Fruit fly (Drosophila melanogaster): ENCODE data around the gene CG15387.

CG15387 gene

DNA sequence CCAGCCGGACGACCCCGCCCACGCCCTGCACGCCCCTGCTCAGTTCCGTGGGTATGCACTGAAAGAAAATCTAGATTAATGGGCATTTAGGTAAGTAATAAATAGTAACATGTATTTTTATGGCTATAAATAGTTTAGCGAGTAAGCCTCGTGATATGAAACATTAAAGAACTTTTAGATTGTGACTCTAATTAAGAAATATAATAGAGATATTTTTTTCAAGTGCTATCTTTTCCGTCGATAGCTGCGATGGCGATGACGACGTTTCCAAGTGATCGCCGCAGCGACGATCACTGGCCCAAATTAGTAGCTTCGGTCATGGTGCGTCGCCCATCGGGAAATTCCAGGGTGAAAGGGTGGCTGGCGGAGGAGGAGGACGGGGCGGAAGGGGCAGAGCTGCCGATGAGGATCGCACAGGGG lies 46.0 kb downstream of the CG15387 start (continued):
- TF ChIP-seq Trl (optimal IDR thresholded peaks at IDR 0.05), result no peak
- TF ChIP-seq Trl (GFP tag; optimal IDR thresholded peaks at IDR 0.05), result peak; percentile 75

DNA sequence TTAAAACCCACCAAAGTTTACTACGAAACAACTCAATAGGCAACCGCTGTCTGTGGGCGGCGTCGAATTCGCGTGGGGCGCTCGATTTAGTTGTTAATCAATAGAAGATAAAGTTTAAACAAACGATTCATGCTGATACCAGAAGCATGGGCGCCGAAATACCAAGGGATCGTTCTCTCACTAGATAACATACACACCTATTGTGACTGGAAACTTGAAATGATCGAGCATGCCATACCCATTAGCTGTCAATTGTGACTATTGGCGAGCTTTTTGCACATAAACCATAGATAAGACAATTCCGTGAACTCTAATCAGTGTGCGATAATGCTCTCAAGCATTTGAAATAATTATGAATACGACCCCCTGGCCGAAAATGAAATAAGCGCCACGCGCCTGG lies 46.7 kb downstream of the CG15387 start:
- TF ChIP-seq nmo (GFP tag; optimal IDR thresholded peaks at IDR 0.05), result peak; percentile 83
- peak; percentile 34; the same call in 1 of the 2 replicates for TF ChIP-seq Ravus (GFP tag; IDR thresholded peaks at IDR 0.05)
- TF ChIP-seq amos (GFP tag; IDR thresholded peaks at IDR 0.05; ENCODE audit: partially characterized antibody), result no peak
- no peak for TF ChIP-seq CG14710 (tag; optimal IDR thresholded peaks at IDR 0.05)
- TF ChIP-seq CG11504 (tag; optimal IDR thresholded peaks at IDR 0.05), result peak; percentile 84
- TF ChIP-seq CG10959 (GFP tag; IDR thresholded peaks at IDR 0.05), result no peak; the same call in 1 of the 2 replicates
- TF ChIP-seq dan (GFP tag; IDR thresholded peaks at IDR 0.05), result no peak
- no peak for TF ChIP-seq CG8290 (GFP tag; optimal IDR thresholded peaks at IDR 0.05)
- TF ChIP-seq CG8290 (tag; optimal IDR thresholded peaks at IDR 0.05), result peak in 1 of 2 experiments; percentile 86
- TF ChIP-seq ash1 (GFP tag; optimal IDR thresholded peaks at IDR 0.05), result peak; percentile 30
- TF ChIP-seq CG17385 (GFP tag; optimal IDR thresholded peaks at IDR 0.05), result peak; percentile 54
- TF ChIP-seq CG12744 (GFP tag; optimal IDR thresholded peaks at IDR 0.05), result peak; percentile 70
- peak; percentile 72 for TF ChIP-seq salm (tag; optimal IDR thresholded peaks at IDR 0.05)
- peak; percentile 56 for TF ChIP-seq CG13624 (GFP tag; optimal IDR thresholded peaks at IDR 0.05)
- TF ChIP-seq cas (GFP tag; IDR thresholded peaks at IDR 0.05), result peak; percentile 33; the same call in 1 of the 2 replicates
- TF ChIP-seq Doc2 (GFP tag; IDR thresholded peaks at IDR 0.05), result 0 out of 2 replicates have a peak, but pooled peaks have one; percentile 23
- peak; percentile 59 for TF ChIP-seq az2 (GFP tag; optimal IDR thresholded peaks at IDR 0.05)
- TF ChIP-seq gro (GFP tag; optimal IDR thresholded peaks at IDR 0.05), result peak; percentile 90
- TF ChIP-seq CG9215 (GFP tag; IDR thresholded peaks at IDR 0.05), result peak; percentile 72; the same call in 1 of the 2 replicates
- TF ChIP-seq Doc3 (GFP tag; IDR thresholded peaks at IDR 0.05; ENCODE audit: partially characterized antibody), result no peak
- TF ChIP-seq CG9437 (GFP tag; optimal IDR thresholded peaks at IDR 0.05), result peak; percentile 33
- TF ChIP-seq CG30431 (GFP tag; optimal IDR thresholded peaks at IDR 0.05), result peak; percentile 44
- TF ChIP-seq pfk (GFP tag; optimal IDR thresholded peaks at IDR 0.05), result no peak
- TF ChIP-seq CG14014 (GFP tag; IDR thresholded peaks at IDR 0.05), result peak; percentile 66
- TF ChIP-seq twi (tag; optimal IDR thresholded peaks at IDR 0.05), result no peak
- peak; percentile 35 for TF ChIP-seq Mes4 (GFP tag; optimal IDR thresholded peaks at IDR 0.05)
- peak; percentile 14 for TF ChIP-seq CG15696 (tag; optimal IDR thresholded peaks at IDR 0.05)
- TF ChIP-seq sima (GFP tag; optimal IDR thresholded peaks at IDR 0.05), result peak; percentile 34
- peak; percentile 40 for TF ChIP-seq CG7928 (GFP tag; optimal IDR thresholded peaks at IDR 0.05)
- peak; percentile 87 for TF ChIP-seq gem (tag; optimal IDR thresholded peaks at IDR 0.05)
- TF ChIP-seq gsb (GFP tag; IDR thresholded peaks at IDR 0.05), result peak; percentile 54; the same call in 1 of the 2 replicates
- peak; percentile 73 for TF ChIP-seq CG9817 (tag; optimal IDR thresholded peaks at IDR 0.05)
- peak; percentile 59; the same call in 1 of the 2 replicates for TF ChIP-seq esg (GFP tag; conservative IDR thresholded peaks at IDR 0.05)
- TF ChIP-seq chm (GFP tag; IDR thresholded peaks at IDR 0.05), result peak; percentile 64
- TF ChIP-seq CG12942 (GFP tag; optimal IDR thresholded peaks at IDR 0.05), result peak; percentile 72
- peak; percentile 12 for TF ChIP-seq CG6654 (GFP tag; optimal IDR thresholded peaks at IDR 0.05)
- TF ChIP-seq CG2889 (GFP tag; IDR thresholded peaks at IDR 0.05), result no peak
- peak; percentile 79 for TF ChIP-seq fu2 (GFP tag; optimal IDR thresholded peaks at IDR 0.05)
- TF ChIP-seq CG5245 (GFP tag; optimal IDR thresholded peaks at IDR 0.05), result peak; percentile 55
- TF ChIP-seq MTF-1 (GFP tag; optimal IDR thresholded peaks at IDR 0.05; ENCODE audit: borderline replicate concordance), result no peak
- peak; percentile 80 for TF ChIP-seq Fer3 (tag; optimal IDR thresholded peaks at IDR 0.05)
- TF ChIP-seq CG17912 (GFP tag; optimal IDR thresholded peaks at IDR 0.05), result no peak
- no peak for TF ChIP-seq Sin3A (optimal IDR thresholded peaks at IDR 0.05)
- 0 out of 2 replicates have a peak, but pooled peaks have one; percentile 21 for TF ChIP-seq dati (GFP tag; IDR thresholded peaks at IDR 0.05)
- peak; percentile 74 for TF ChIP-seq tgo (GFP tag; IDR thresholded peaks at IDR 0.05)
- peak; percentile 46 for TF ChIP-seq CG18262 (tag; optimal IDR thresholded peaks at IDR 0.05)
- no peak for TF ChIP-seq repo (GFP tag; optimal IDR thresholded peaks at IDR 0.05)
- peak; percentile 65 for TF ChIP-seq CG8944 (GFP tag; optimal IDR thresholded peaks at IDR 0.05)

All from whole organism, embryonic.